Fruit fly (Drosophila melanogaster): ENCODE measurements around the gene CG14556.
A peak's percentile ranks its signal among the peaks of the same experiment; 100 is the strongest.

The CG14556 gene

dm6 chr3R:26106595-26107152 is 19.8 kb upstream of the CG14556 start, which contains the start of gene Cipc (continued):
- TF ChIP-seq CG13123 (GFP tag; optimal IDR thresholded peaks at IDR 0.05) (no peak), CG34422 (GFP tag; IDR thresholded peaks at IDR 0.05) (peak; percentile 39; the same call in 1 of the 3 replicates), Dbx (GFP tag; IDR thresholded peaks at IDR 0.05) (peak; percentile 91), CG7556 (GFP tag; optimal IDR thresholded peaks at IDR 0.05) (peak; percentile 86), Lim3 (GFP tag; IDR thresholded peaks at IDR 0.05) (no peak), CG13424 (tag; optimal IDR thresholded peaks at IDR 0.05) (peak; percentile 86), pzg (GFP tag; optimal IDR thresholded peaks at IDR 0.05) (peak; percentile 0), Gug (GFP tag; IDR thresholded peaks at IDR 0.05) (peak; percentile 41; the same call in 1 of the 4 replicates), nerfin-1 (tag; optimal IDR thresholded peaks at IDR 0.05) (peak; percentile 56), Side (GFP tag; optimal IDR thresholded peaks at IDR 0.05) (peak; percentile 37), CG9437 (GFP tag; optimal IDR thresholded peaks at IDR 0.05) (peak; percentile 78), CoRest (tag; optimal IDR thresholded peaks at IDR 0.05) (peak; percentile 79), CG14710 (tag; optimal IDR thresholded peaks at IDR 0.05) (peak; percentile 28), rib (GFP tag; IDR thresholded peaks at IDR 0.05) (peak; percentile 98), tap (tag; optimal IDR thresholded peaks at IDR 0.05) (peak; percentile 42), CG12659 (GFP tag; optimal IDR thresholded peaks at IDR 0.05) (peak; percentile 80), Rx (GFP tag; IDR thresholded peaks at IDR 0.05) (peak; percentile 32; the same call in 1 of the 2 replicates), lola (GFP tag; optimal IDR thresholded peaks at IDR 0.05) (peak in 1 of 3 experiments; percentile 41), Taf1 (GFP tag; IDR thresholded peaks at IDR 0.05) (peak; percentile 67), sna (GFP tag; IDR thresholded peaks at IDR 0.05; ENCODE audit: partially characterized antibody) (no peak), ems (GFP tag; optimal IDR thresholded peaks at IDR 0.05) (no peak), CG14667 (GFP tag; IDR thresholded peaks at IDR 0.05) (peak; percentile 60), ttk (GFP tag; IDR thresholded peaks at IDR 0.05) (peak; percentile 10; the same call in 1 of the 2 replicates), CG2120 (GFP tag; optimal IDR thresholded peaks at IDR 0.05) (peak; percentile 66), unpg (GFP tag; optimal IDR thresholded peaks at IDR 0.05) (peak; percentile 72), sqz (GFP tag; optimal IDR thresholded peaks at IDR 0.05) (peak; percentile 72), CG3995 (GFP tag; optimal IDR thresholded peaks at IDR 0.05) (peak; percentile 11), Sry-β (GFP tag; optimal IDR thresholded peaks at IDR 0.05) (peak; percentile 42), tgo (GFP tag; IDR thresholded peaks at IDR 0.05) (peak; percentile 85), otp (GFP tag; IDR thresholded peaks at IDR 0.05) (0 out of 3 replicates have a peak, but pooled peaks have one; percentile 47), Bgb (GFP tag; IDR thresholded peaks at IDR 0.05; ENCODE audit: partially characterized antibody) (peak; percentile 74), CG2199 (GFP tag; IDR thresholded peaks at IDR 0.05) (no peak), CG13894 (tag; optimal IDR thresholded peaks at IDR 0.05) (peak; percentile 90), CG17361 (GFP tag; IDR thresholded peaks at IDR 0.05) (peak; percentile 70; the same call in 2 of the 3 replicates), CG6854 (GFP tag; optimal IDR thresholded peaks at IDR 0.05) (peak; percentile 83), CG10565 (GFP tag; optimal IDR thresholded peaks at IDR 0.05) (no peak), CG7357 (GFP tag; IDR thresholded peaks at IDR 0.05) (peak; percentile 34; the same call in 1 of the 3 replicates), CG9215 (GFP tag; IDR thresholded peaks at IDR 0.05) (peak; percentile 64), Fer1 (GFP tag; optimal IDR thresholded peaks at IDR 0.05) (peak; percentile 93), nau (GFP tag; optimal IDR thresholded peaks at IDR 0.05) (peak; percentile 42), CG31365 (tag; optimal IDR thresholded peaks at IDR 0.05) (peak; percentile 27), Optix (GFP tag; IDR thresholded peaks at IDR 0.05) (no peak; the same call in 2 of the 3 replicates), Chrac-16 (GFP tag; optimal IDR thresholded peaks at IDR 0.05) (peak; percentile 32), D (optimal IDR thresholded peaks at IDR 0.05) (no peak), D (GFP tag; optimal IDR thresholded peaks at IDR 0.05) (peak; percentile 17), CG6813 (GFP tag; optimal IDR thresholded peaks at IDR 0.05) (peak; percentile 72), stc (GFP tag; IDR thresholded peaks at IDR 0.05) (peak; percentile 66), ken (GFP tag; IDR thresholded peaks at IDR 0.05) (0 out of 3 replicates have a peak, but pooled peaks have one; percentile 33), CG6654 (GFP tag; optimal IDR thresholded peaks at IDR 0.05) (peak; percentile 29), CG10543 (GFP tag; optimal IDR thresholded peaks at IDR 0.05) (peak; percentile 94)

Measured in whole organism, embryonic.